Worm (Caenorhabditis elegans) whole organism, L1 larva: ENCODE results near the gene srt-6.

ENCODE experiments used
- grh-1 ChIP-seq: fragments of 200-800 bp; sonication (Bioruptor generic); IDR thresholded peaks from 2 replicates; pipeline ENCODE4 v1.3.6; 2022; ENCODE audit warnings: missing genetic modification reagents, missing genetic modification characterization, missing compliant biosample characterization
- nhr-11 ChIP-seq: fragments of 150-350 bp; optimal IDR thresholded peaks from 2 replicates; lab custom pipeline; 2014; ENCODE audit warnings: missing biosample characterization, missing genetic modification characterization
- nhr-77 ChIP-seq: fragments of 150-350 bp; optimal IDR thresholded peaks from 2 replicates; lab custom pipeline; 2014; ENCODE audit warnings: missing biosample characterization, missing genetic modification characterization
- snpc-4 ChIP-seq: fragments of 150-350 bp; optimal IDR thresholded peaks from 2 replicates; lab custom pipeline; 2014; ENCODE audit warnings: missing biosample characterization, missing genetic modification characterization
- tbx-2 ChIP-seq: sonication (generic microtip); optimal IDR thresholded peaks from 2 replicates; lab custom pipeline; 2016; ENCODE audit warnings: missing genetic modification characterization, missing compliant biosample characterization
- unc-130 ChIP-seq: fragments of 150-350 bp; optimal IDR thresholded peaks from 2 replicates; lab custom pipeline; 2017; ENCODE audit warnings: missing biosample characterization, missing genetic modification characterization, inconsistent platforms

- TF ChIP-seq nhr-77 (no peak), nhr-11 (tag; lab: Kevin White, UChicago) (no peak), grh-1 (no peak), tbx-2 (no peak), unc-130 (no peak), snpc-4 (tag; lab: Kevin White, UChicago) (no peak)
These were observed 6.3 kb downstream of the srt-6 start, which contains the start of gene srj-13 for ce11 chrV:7402355-7402754.
